Worm (Caenorhabditis elegans): ENCODE results near the gene C48B4.3.

C48B4.3 gene

ce11 chrIII:9619079-9619761, 37.0 kb upstream of the C48B4.3 start, which contains the start of gene hlh-11:
hlh-11 (plus strand) TSS chrIII:9619711.
- TF ChIP-seq F16B12.6 (tag; optimal IDR thresholded peaks at IDR 0.05) (peak; percentile 41), unc-86 (tag; optimal IDR thresholded peaks at IDR 0.05) (peak; percentile 81), ztf-11 (tag; optimal IDR thresholded peaks at IDR 0.05) (peak in 1 of 2 experiments; percentile 68), nhr-237 (tag; optimal IDR thresholded peaks at IDR 0.05) (peak; percentile 39), fkh-10 (GFP tag; optimal IDR thresholded peaks at IDR 0.05) (peak; percentile 19), irx-1 (tag; optimal IDR thresholded peaks at IDR 0.05) (peak; percentile 72), lir-3 (tag; optimal IDR thresholded peaks at IDR 0.05; ENCODE audit: poor library complexity) (peak; percentile 90), lsy-2 (tag; optimal IDR thresholded peaks at IDR 0.05) (peak; percentile 82 to 93), snpc-4 (tag; optimal IDR thresholded peaks at IDR 0.05) (peak; percentile 50), zag-1 (tag; optimal IDR thresholded peaks at IDR 0.05) (peak; percentile 87), nhr-11 (tag; optimal IDR thresholded peaks at IDR 0.05) (peak; percentile 79), nhr-28 (tag; optimal IDR thresholded peaks at IDR 0.05) (no peak), xbp-1 (tag; optimal IDR thresholded peaks at IDR 0.05) (peak; percentile 77), aha-1 (tag; optimal IDR thresholded peaks at IDR 0.05) (peak; percentile 41), rnt-1 (tag; optimal IDR thresholded peaks at IDR 0.05) (peak; percentile 93), nhr-20 (tag; optimal IDR thresholded peaks at IDR 0.05) (peak; percentile 96), egl-27 (tag; optimal IDR thresholded peaks at IDR 0.05) (peak; percentile 67 to 94), ceh-82 (tag; optimal IDR thresholded peaks at IDR 0.05) (peak; percentile 51 to 81 (median 70)), ceh-8 (GFP tag; optimal IDR thresholded peaks at IDR 0.05) (peak; percentile 47), ceh-63 (GFP tag; optimal IDR thresholded peaks at IDR 0.05) (no peak), elt-3 (tag; optimal IDR thresholded peaks at IDR 0.05) (peak in 4 of 6 experiments; percentile 40 to 75 (median 55)), aly-2 (tag; optimal IDR thresholded peaks at IDR 0.05) (peak; percentile 33), nhr-71 (tag; optimal IDR thresholded peaks at IDR 0.05) (peak; percentile 98), dsc-1 (tag; optimal IDR thresholded peaks at IDR 0.05) (peak; percentile 95), fos-1 (tag; optimal IDR thresholded peaks at IDR 0.05) (peak; percentile 58), elt-2 (tag; optimal IDR thresholded peaks at IDR 0.05) (peak; percentile 65), fkh-8 (tag; optimal IDR thresholded peaks at IDR 0.05) (peak; percentile 90), nhr-85 (tag) (peak; percentile 97), nhr-12 (tag; optimal IDR thresholded peaks at IDR 0.05) (no peak), lin-35 (GFP tag; optimal IDR thresholded peaks at IDR 0.05) (peak; percentile 69 to 71), unc-98 (GFP tag; IDR thresholded peaks at IDR 0.05) (no peak), fkh-4 (tag; optimal IDR thresholded peaks at IDR 0.05; ENCODE audit: borderline replicate concordance) (peak; percentile 72), unc-130 (tag; optimal IDR thresholded peaks at IDR 0.05) (peak; percentile 58), vab-15 (tag; optimal IDR thresholded peaks at IDR 0.05) (no peak), snu-23 (GFP tag; optimal IDR thresholded peaks at IDR 0.05) (peak; percentile 98), lin-13 (GFP tag; optimal IDR thresholded peaks at IDR 0.05) (peak; percentile 81), zip-4 (GFP tag; optimal IDR thresholded peaks at IDR 0.05) (peak; percentile 44), tbx-2 (tag; optimal IDR thresholded peaks at IDR 0.05) (peak; percentile 94), swsn-7 (tag; optimal IDR thresholded peaks at IDR 0.05) (peak; percentile 95), pqm-1 (tag; optimal IDR thresholded peaks at IDR 0.05) (peak; percentile 27), sup-37 (GFP tag; optimal IDR thresholded peaks at IDR 0.05) (peak; percentile 59), ces-1 (GFP tag; optimal IDR thresholded peaks at IDR 0.05) (no peak), isw-1 (GFP tag; IDR thresholded peaks at IDR 0.05) (peak; percentile 65), mef-2 (tag; optimal IDR thresholded peaks at IDR 0.05) (peak; percentile 59), lin-15B (tag; optimal IDR thresholded peaks at IDR 0.05) (peak; percentile 38), nhr-77 (tag; optimal IDR thresholded peaks at IDR 0.05) (peak; percentile 92), lin-14 (GFP tag; optimal IDR thresholded peaks at IDR 0.05) (peak; percentile 99), jun-1 (tag; optimal IDR thresholded peaks at IDR 0.05) (peak; percentile 88), efl-1 (optimal IDR thresholded peaks at IDR 0.05) (peak; percentile 82 to 88), efl-1 (GFP tag; optimal IDR thresholded peaks at IDR 0.05 in 1 of 2) (peak; percentile 60 to 93), mab-9 (GFP tag; IDR thresholded peaks at IDR 0.05) (peak; percentile 28), mdl-1 (tag; optimal IDR thresholded peaks at IDR 0.05) (peak; percentile 86 to 99)

All from whole organism, L1 larva.